Worm (Caenorhabditis elegans): ENCODE results near the gene T09F5.2.
A peak's percentile ranks its signal among the peaks of the same experiment; 100 is the strongest.

The T09F5.2 gene

ce11 chrV:15187083-15188057 is 36.6 kb downstream of the T09F5.2 start, which contains the start of the genes cyn-7 and bath-36:
TSS of gene cyn-7 (minus strand) at chrV:15187378.
TSS of gene bath-36 (plus strand) at chrV:15187888.
- TF ChIP-seq flt-1 (GFP tag; IDR thresholded peaks at IDR 0.05) = no peak
- TF ChIP-seq F13C5.2 (tag; optimal IDR thresholded peaks at IDR 0.05) = no peak
- no peak for TF ChIP-seq tra-4 (tag; optimal IDR thresholded peaks at IDR 0.05)
- no peak for TF ChIP-seq tbx-37 (GFP tag; conservative IDR thresholded peaks at IDR 0.05)
- no peak for TF ChIP-seq ets-7 (tag; optimal IDR thresholded peaks at IDR 0.05)
- no peak for TF ChIP-seq aly-1 (tag; optimal IDR thresholded peaks at IDR 0.05)

- no peak for TF ChIP-seq ama-1 (optimal IDR thresholded peaks at IDR 0.05)
Measured at ce11 chrV:15189567-15189966, 38.8 kb downstream of the T09F5.2 start, which contains the start of gene cyn-3. TSS of gene cyn-3 (plus strand) at chrV:15189927.

ce11 chrV:15190903-15191302 is 40.1 kb downstream of the T09F5.2 start, which contains the start of gene Y75B12B.11:
TSS of gene Y75B12B.11 (plus strand) at chrV:15191296.
- TF ChIP-seq flt-1 (GFP tag; IDR thresholded peaks at IDR 0.05) = peak; percentile 91
- TF ChIP-seq ceh-13 (GFP tag; optimal IDR thresholded peaks at IDR 0.05) = peak; percentile 89
- peak; percentile 48 for TF ChIP-seq ama-1 (optimal IDR thresholded peaks at IDR 0.05)
- peak; percentile 92 for TF ChIP-seq B0310.2 (tag; optimal IDR thresholded peaks at IDR 0.05)
- TF ChIP-seq aly-1 (tag; optimal IDR thresholded peaks at IDR 0.05) = peak; percentile 96
- peak; percentile 80 for TF ChIP-seq tbx-37 (GFP tag; conservative IDR thresholded peaks at IDR 0.05)
- TF ChIP-seq hmg-4 (GFP tag; optimal IDR thresholded peaks at IDR 0.05) = peak; percentile 97
- peak; percentile 67 for TF ChIP-seq hmbx-1 (tag; optimal IDR thresholded peaks at IDR 0.05)
- TF ChIP-seq scrt-1 (GFP tag; IDR thresholded peaks at IDR 0.05) = peak; percentile 93
- peak; percentile 97 for TF ChIP-seq F13C5.2 (tag; optimal IDR thresholded peaks at IDR 0.05)
- TF ChIP-seq sea-1 (GFP tag; conservative IDR thresholded peaks at IDR 0.05) = peak; percentile 94
- peak; percentile 88 for TF ChIP-seq ets-7 (tag; optimal IDR thresholded peaks at IDR 0.05)
- peak; percentile 91 for TF ChIP-seq tbx-11 (GFP tag; IDR thresholded peaks at IDR 0.05)
- peak; percentile 85 for TF ChIP-seq ceh-36 (tag; optimal IDR thresholded peaks at IDR 0.05)
- TF ChIP-seq pes-1 (GFP tag; IDR thresholded peaks at IDR 0.05) = peak; percentile 94
- peak; percentile 87 for TF ChIP-seq tra-4 (tag; optimal IDR thresholded peaks at IDR 0.05)
- TF ChIP-seq hnd-1 (tag; optimal IDR thresholded peaks at IDR 0.05) = peak; percentile 76

- TF ChIP-seq pes-1 (GFP tag; IDR thresholded peaks at IDR 0.05) = no peak
- no peak for TF ChIP-seq ceh-36 (tag; optimal IDR thresholded peaks at IDR 0.05)
- TF ChIP-seq ama-1 (optimal IDR thresholded peaks at IDR 0.05) = no peak
- TF ChIP-seq hnd-1 (tag; optimal IDR thresholded peaks at IDR 0.05) = no peak
- TF ChIP-seq ceh-13 (GFP tag; optimal IDR thresholded peaks at IDR 0.05) = no peak
- no peak for TF ChIP-seq F13C5.2 (tag; optimal IDR thresholded peaks at IDR 0.05)
- no peak for TF ChIP-seq ets-7 (tag; optimal IDR thresholded peaks at IDR 0.05)
- no peak for TF ChIP-seq scrt-1 (GFP tag; IDR thresholded peaks at IDR 0.05)
- no peak for TF ChIP-seq hmg-4 (GFP tag; optimal IDR thresholded peaks at IDR 0.05)
- no peak for TF ChIP-seq sea-1 (GFP tag; conservative IDR thresholded peaks at IDR 0.05)
- no peak for TF ChIP-seq tbx-11 (GFP tag; IDR thresholded peaks at IDR 0.05)
- no peak for TF ChIP-seq B0310.2 (tag; optimal IDR thresholded peaks at IDR 0.05)
- TF ChIP-seq tra-4 (tag; optimal IDR thresholded peaks at IDR 0.05) = no peak
- no peak for TF ChIP-seq tbx-37 (GFP tag; conservative IDR thresholded peaks at IDR 0.05)
- TF ChIP-seq hmbx-1 (tag; optimal IDR thresholded peaks at IDR 0.05) = no peak
- TF ChIP-seq flt-1 (GFP tag; IDR thresholded peaks at IDR 0.05) = no peak
Measured at ce11 chrV:15191971-15192370, 41.2 kb downstream of the T09F5.2 start.

- TF ChIP-seq hmg-4 (GFP tag; optimal IDR thresholded peaks at IDR 0.05) (no peak), hmbx-1 (tag; optimal IDR thresholded peaks at IDR 0.05) (no peak), ama-1 (optimal IDR thresholded peaks at IDR 0.05) (no peak), tbx-11 (GFP tag; IDR thresholded peaks at IDR 0.05) (no peak), tra-4 (tag; optimal IDR thresholded peaks at IDR 0.05) (no peak), aly-1 (tag; optimal IDR thresholded peaks at IDR 0.05) (no peak), sea-1 (GFP tag; conservative IDR thresholded peaks at IDR 0.05) (no peak), ceh-36 (tag; optimal IDR thresholded peaks at IDR 0.05) (no peak), F13C5.2 (tag; optimal IDR thresholded peaks at IDR 0.05) (no peak)
Measured at ce11 chrV:15192377-15192776, 41.6 kb downstream of the T09F5.2 start, which contains the start of gene plc-2. TSS of gene plc-2 (plus strand) at chrV:15192572.

ce11 chrV:15193909-15194308 is 43.1 kb downstream of the T09F5.2 start, which contains the start of gene Y75B12B.13:
TSS of gene Y75B12B.13 (minus strand) at chrV:15194009.
- no peak for TF ChIP-seq pes-1 (GFP tag; IDR thresholded peaks at IDR 0.05)
- no peak for TF ChIP-seq F13C5.2 (tag; optimal IDR thresholded peaks at IDR 0.05)
- TF ChIP-seq scrt-1 (GFP tag; IDR thresholded peaks at IDR 0.05) = no peak

- TF ChIP-seq tra-4 (tag; optimal IDR thresholded peaks at IDR 0.05) (no peak), flt-1 (GFP tag; IDR thresholded peaks at IDR 0.05) (no peak), ceh-13 (GFP tag; optimal IDR thresholded peaks at IDR 0.05) (no peak), B0310.2 (tag; optimal IDR thresholded peaks at IDR 0.05) (no peak), ets-7 (tag; optimal IDR thresholded peaks at IDR 0.05) (no peak), hnd-1 (tag; optimal IDR thresholded peaks at IDR 0.05) (no peak), F13C5.2 (tag; optimal IDR thresholded peaks at IDR 0.05) (no peak), hmg-4 (GFP tag; optimal IDR thresholded peaks at IDR 0.05) (no peak), sea-1 (GFP tag; conservative IDR thresholded peaks at IDR 0.05) (no peak), tbx-11 (GFP tag; IDR thresholded peaks at IDR 0.05) (no peak), aly-1 (tag; optimal IDR thresholded peaks at IDR 0.05) (no peak), ama-1 (optimal IDR thresholded peaks at IDR 0.05) (no peak), hmbx-1 (tag; optimal IDR thresholded peaks at IDR 0.05) (no peak), scrt-1 (GFP tag; IDR thresholded peaks at IDR 0.05) (no peak), pes-1 (GFP tag; IDR thresholded peaks at IDR 0.05) (no peak)
Measured at ce11 chrV:15197955-15198354, 47.2 kb downstream of the T09F5.2 start, which contains the start of gene srw-1. TSS of gene srw-1 (plus strand) at chrV:15198255.
